Fruit fly (Drosophila melanogaster): Measurements from ENCODE around the gene CG3513.

DNA sequence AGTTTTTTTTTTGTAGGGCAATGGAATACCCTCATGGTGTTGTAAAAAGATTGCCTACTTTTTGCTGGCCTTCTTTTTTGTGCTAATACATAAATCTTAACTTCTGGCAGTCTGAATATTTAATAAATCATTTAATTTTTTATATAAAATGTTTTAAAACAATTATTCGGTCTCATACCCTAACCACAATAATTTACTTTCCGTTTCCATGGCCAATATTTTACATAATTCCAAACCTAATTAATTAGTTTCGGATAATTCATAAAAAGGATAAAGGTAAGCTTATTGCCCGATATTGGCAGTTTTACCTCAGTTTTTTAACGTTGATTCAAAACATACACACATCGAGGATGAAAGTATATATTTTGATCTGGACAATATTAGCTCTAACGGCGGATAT, 6.9 kb upstream of the CG3513 start, which contains the start of gene CG42465:
- TF ChIP-seq lola (GFP tag; optimal IDR thresholded peaks at IDR 0.05) (no peak), OdsH (GFP tag; optimal IDR thresholded peaks at IDR 0.05) (no peak), pan (optimal IDR thresholded peaks at IDR 0.05) (no peak), foxo (GFP tag; optimal IDR thresholded peaks at IDR 0.05) (no peak), dmrt93B (GFP tag; optimal IDR thresholded peaks at IDR 0.05) (no peak), Hr83 (GFP tag; optimal IDR thresholded peaks at IDR 0.05; ENCODE audit: poor library complexity, severe bottlenecking) (no peak), woc (GFP tag; optimal IDR thresholded peaks at IDR 0.05) (no peak), psq (GFP tag; optimal IDR thresholded peaks at IDR 0.05) (no peak), Hr78 (GFP tag; optimal IDR thresholded peaks at IDR 0.05) (no peak), N (GFP tag; optimal IDR thresholded peaks at IDR 0.05) (no peak)

All from whole organism, wandering third instar larva.